Worm (Caenorhabditis elegans) whole organism, early embryonic: ENCODE data around the gene Y46H3D.8.

ENCODE experiments used
- aly-1 ChIP-seq: sonication (generic microtip); optimal IDR thresholded peaks from 2 replicates; lab custom pipeline; 2016; ENCODE audit warnings: missing genetic modification characterization, missing compliant biosample characterization
- ama-1 ChIP-seq: fragments of 150-350 bp; optimal IDR thresholded peaks from 2 replicates; lab custom pipeline; 2014
- ceh-13 ChIP-seq: fragments of 200-800 bp; sonication (Bioruptor generic); optimal IDR thresholded peaks from 2 replicates; lab custom pipeline; 2018; ENCODE audit warnings: mild to moderate bottlenecking, missing genetic modification characterization, missing compliant biosample characterization
- hmbx-1 ChIP-seq: sonication (generic microtip); optimal IDR thresholded peaks from 2 replicates; lab custom pipeline; 2016; ENCODE audit warnings: mild to moderate bottlenecking, missing genetic modification characterization, missing compliant biosample characterization
- hmg-4 ChIP-seq: fragments of 200-800 bp; sonication (Bioruptor generic); optimal IDR thresholded peaks from 2 replicates; lab custom pipeline; 2018; ENCODE audit warnings: mild to moderate bottlenecking, missing genetic modification characterization, missing compliant biosample characterization
- tbx-37 ChIP-seq: fragments of 200-800 bp; sonication (Bioruptor generic); conservative IDR thresholded peaks from 2 replicates; pipeline ENCODE4 v1.3.6; 2022; ENCODE audit warnings: missing genetic modification reagents, missing genetic modification characterization, missing compliant biosample characterization
- tra-4 ChIP-seq: sonication (generic microtip); optimal IDR thresholded peaks from 2 replicates; lab custom pipeline; 2017; ENCODE audit warnings: missing genetic modification characterization, missing compliant biosample characterization

ce11 chrV:1583242-1583641 is 47.8 kb downstream of the Y46H3D.8 start:
- TF ChIP-seq ama-1 (no peak), aly-1 (tag; lab: Kevin White, UChicago) (no peak), hmg-4 (GFP tag; lab: Kevin White, UChicago) (no peak), hmbx-1 (no peak), ceh-13 (GFP tag; lab: Kevin White, UChicago) (no peak), tra-4 (tag; lab: Kevin White, UChicago) (no peak), tbx-37 (GFP tag; lab: Robert Waterston, UW) (no peak)
